Worm (Caenorhabditis elegans) whole organism, midembryonic: Measurements from ENCODE around the gene W10G11.1.

Experiments
- T22C8.4 ChIP-seq: fragments of 200-800 bp; sonication (Bioruptor generic); IDR thresholded peaks from 2 replicates; pipeline ENCODE4 v1.3.6; 2022; ENCODE audit warnings: missing genetic modification characterization, missing compliant biosample characterization
- flt-1 ChIP-seq: fragments of 200-800 bp; sonication (Bioruptor generic); IDR thresholded peaks from 2 replicates; pipeline ENCODE4 v1.3.6; 2022; ENCODE audit warnings: missing genetic modification characterization, missing compliant biosample characterization
- klf-2 ChIP-seq: fragments of 200-800 bp; sonication (Bioruptor generic); conservative IDR thresholded peaks from 2 replicates; pipeline ENCODE4 v1.3.6; 2022; ENCODE audit warnings: missing genetic modification reagents, missing genetic modification characterization, missing compliant biosample characterization
- med-1 ChIP-seq: sonication (generic microtip); optimal IDR thresholded peaks from 2 replicates; lab custom pipeline; 2017; ENCODE audit warnings: missing genetic modification characterization, mild to moderate bottlenecking, missing compliant biosample characterization, antibody characterized with exemption, missing genetic modification reagents; ENCODE audit not compliant: insufficient read depth
- tab-1 ChIP-seq: fragments of 200-800 bp; sonication (Bioruptor generic); IDR thresholded peaks from 2 replicates; pipeline ENCODE4 v1.3.6; 2022; ENCODE audit warnings: missing genetic modification characterization, missing compliant biosample characterization
- ztf-23 ChIP-seq: fragments of 200-800 bp; sonication (Bioruptor generic); IDR thresholded peaks from 2 replicates; pipeline ENCODE4 v1.3.6; 2022; ENCODE audit warnings: missing genetic modification reagents, missing genetic modification characterization, missing compliant biosample characterization
- ztf-29 ChIP-seq: fragments of 200-800 bp; sonication (Bioruptor generic); IDR thresholded peaks from 2 replicates; pipeline ENCODE4 v1.3.6; 2022; ENCODE audit warnings: missing genetic modification reagents, missing genetic modification characterization, missing compliant biosample characterization

DNA sequence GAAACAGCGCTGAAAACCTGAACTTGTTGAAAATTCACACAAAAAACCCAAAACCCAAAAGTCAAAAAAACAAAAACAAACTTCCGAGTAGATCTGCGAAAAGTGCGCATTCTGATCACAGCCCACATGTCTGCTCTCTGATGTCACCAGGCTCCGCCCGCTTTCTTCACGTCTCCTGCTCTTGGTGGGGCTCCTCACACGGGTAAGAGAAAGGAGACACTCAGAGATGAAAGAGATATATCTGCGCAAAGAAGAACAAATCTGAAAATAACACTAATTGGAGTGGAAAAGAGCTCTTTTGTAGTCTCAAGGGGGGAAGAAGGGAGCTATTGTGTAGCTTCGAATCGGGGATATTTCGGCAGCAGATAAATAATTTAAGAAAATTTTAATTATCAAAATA is 32.2 kb downstream of the W10G11.1 start, which contains the start of gene ncs-6:
- TF ChIP-seq T22C8.4 (GFP tag; lab: Robert Waterston, UW) (no peak), flt-1 (no peak), tab-1 (GFP tag; lab: Robert Waterston, UW) (no peak), klf-2 (GFP tag; lab: Robert Waterston, UW) (no peak), med-1 (GFP tag; lab: Kevin White, UChicago) (no peak), ztf-29 (GFP tag; lab: Robert Waterston, UW) (no peak), ztf-23 (no peak)
